Fruit fly (Drosophila melanogaster) whole organism, adult: ENCODE results near the gene CG1316.

ENCODE experiments used
- CG11617 ChIP-seq: fragments of 200-800 bp; sonication (Bioruptor generic); optimal IDR thresholded peaks from 2 replicates; lab custom pipeline; 2017; ENCODE audit warnings: mild to moderate bottlenecking, missing biosample characterization, missing genetic modification reagents, missing genetic modification characterization
- CG14711 ChIP-seq: fragments of 200-800 bp; sonication (Bioruptor generic); optimal IDR thresholded peaks from 2 replicates; lab custom pipeline; 2018; ENCODE audit warnings: missing biosample characterization, mild to moderate bottlenecking, missing genetic modification characterization, moderate library complexity
- CG1620 ChIP-seq: fragments of 200-800 bp; sonication (Bioruptor generic); optimal IDR thresholded peaks from 2 replicates; lab custom pipeline; 2016; ENCODE audit warnings: missing biosample characterization, missing genetic modification characterization
- Clk ChIP-seq: fragments of 200-800 bp; sonication (Bioruptor generic); optimal IDR thresholded peaks from 2 replicates; lab custom pipeline; 2017; ENCODE audit warnings: missing biosample characterization, missing genetic modification characterization
- bab1 ChIP-seq: fragments of 200-800 bp; sonication (Bioruptor generic); optimal IDR thresholded peaks from 3 replicates; lab custom pipeline; 2019; ENCODE audit warnings: missing biosample characterization, mild to moderate bottlenecking, missing genetic modification characterization, moderate library complexity
- cnc ChIP-seq, 2 experiments: fragments of >200 bp; optimal IDR thresholded peaks; 2 replicates each; lab custom pipeline; 2017
- kay ChIP-seq: fragments of 200-800 bp; sonication (Bioruptor generic); peaks from one replicate; lab custom pipeline; 2016; ENCODE audit warnings: missing biosample characterization, missing genetic modification characterization, borderline replicate concordance
- ovo ChIP-seq: fragments of 200-800 bp; sonication (Bioruptor generic); optimal IDR thresholded peaks from 2 replicates; lab custom pipeline; 2016; ENCODE audit warnings: missing biosample characterization, missing genetic modification characterization
- pad ChIP-seq: fragments of 200-800 bp; sonication (Bioruptor generic); optimal IDR thresholded peaks from 3 replicates; lab custom pipeline; 2017; ENCODE audit warnings: missing biosample characterization, missing genetic modification characterization, mild to moderate bottlenecking, moderate library complexity, missing genetic modification reagents

DNA sequence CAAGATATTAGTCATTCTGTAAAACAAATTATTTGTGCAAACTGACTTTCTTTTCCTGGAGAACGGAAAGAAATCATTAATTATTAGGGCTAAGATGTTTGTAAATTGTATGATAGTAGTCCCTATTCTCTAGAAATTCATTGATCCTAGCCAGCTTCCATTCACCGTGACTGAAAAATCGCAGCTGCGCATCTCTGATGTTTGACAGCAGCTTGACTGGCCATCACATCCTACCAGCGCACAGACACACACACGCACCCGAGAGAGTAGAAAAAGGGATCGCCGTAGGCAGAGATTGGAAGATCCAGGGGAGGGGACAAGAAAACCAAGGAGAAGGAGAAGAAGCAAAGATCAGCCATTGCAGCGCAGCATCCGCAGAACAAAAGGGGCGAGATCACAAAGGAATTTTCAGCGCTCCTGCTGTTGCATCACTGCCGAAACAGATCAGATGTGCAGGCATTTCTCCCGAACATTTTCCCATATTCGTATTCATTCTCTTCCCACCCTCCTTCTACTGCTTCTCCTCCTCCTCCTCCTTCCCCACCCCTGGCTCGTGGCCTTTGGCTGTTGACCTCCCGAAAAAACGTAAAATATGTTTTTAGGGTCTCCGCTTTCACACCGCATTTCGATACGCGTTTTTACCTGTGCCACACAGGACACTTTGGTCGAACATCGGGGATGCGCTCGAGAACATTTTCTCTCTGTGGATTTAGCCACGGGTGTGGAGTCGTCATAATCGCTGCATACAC, 30.6 kb upstream of the CG1316 start:
- TF ChIP-seq pad (GFP tag; lab: Kevin White, UChicago) (no peak), ovo (GFP tag; lab: Kevin White, UChicago) (no peak), CG14711 (tag; lab: Kevin White, UChicago) (no peak), bab1 (GFP tag; lab: Kevin White, UChicago) (no peak), cnc (optimal IDR thresholded peaks at IDR 0.05; lab: Kevin White, UChicago) (no peak), CG11617 (GFP tag; lab: Kevin White, UChicago) (no peak), CG1620 (no peak), kay (GFP tag; lab: Kevin White, UChicago) (no peak), Clk (no peak)
